Fruit fly (Drosophila melanogaster) S2 (cell line): Measurements from ENCODE around the gene stnA.

ENCODE experiments used
- CG8478 ChIP-seq: fragments of >200 bp; optimal IDR thresholded peaks from 2 replicates; lab custom pipeline; 2018
- CTCF ChIP-seq, 2 experiments: fragments of >200 bp; optimal IDR thresholded peaks; 2 replicates each; lab custom pipeline; 2018

stnA gene

dm6 chrX:23004598-23005469 is at the start of gene stnA, which contains the start of gene stnB:
Gene stnA, minus strand, starts transcription at chrX:23004648.
Gene stnB, minus strand, starts transcription at chrX:23004648.
- TF ChIP-seq CTCF (optimal IDR thresholded peaks at IDR 0.05; lab: Kevin White, UChicago) (no peak), CG8478 (lab: Kevin White, UChicago) (no peak)

- TF ChIP-seq CTCF (optimal IDR thresholded peaks at IDR 0.05; lab: Kevin White, UChicago) (no peak), CG8478 (lab: Kevin White, UChicago) (no peak)
Observed at dm6 chrX:23035766-23036165, 31.3 kb upstream of the stnA start, which contains the start of gene CG12061. Gene CG12061, plus strand, starts transcription at chrX:23036066.

dm6 chrX:23022598-23022997 is 18.1 kb upstream of the stnA start, which contains the start of gene zyd:
Gene zyd, plus strand, starts transcription at chrX:23022898.
- TF ChIP-seq CTCF (optimal IDR thresholded peaks at IDR 0.05; lab: Kevin White, UChicago) (no peak), CG8478 (lab: Kevin White, UChicago) (no peak)

dm6 chrX:23013208-23013607 is 8.8 kb upstream of the stnA start, which contains the start of the genes Rab21 and Coa7:
Gene Rab21, minus strand, starts transcription at chrX:23013409.
Gene Coa7, plus strand, starts transcription at chrX:23013495.
- TF ChIP-seq CG8478 (lab: Kevin White, UChicago) (no peak), CTCF (optimal IDR thresholded peaks at IDR 0.05; lab: Kevin White, UChicago) (no peak)

- TF ChIP-seq CG8478 (lab: Kevin White, UChicago) (no peak), CTCF (optimal IDR thresholded peaks at IDR 0.05; lab: Kevin White, UChicago) (no peak)
Observed at dm6 chrX:23011859-23012258, 7.4 kb upstream of the stnA start.

dm6 chrX:23011203-23011602 is 6.8 kb upstream of the stnA start, which contains the start of gene FucTC:
Gene FucTC, minus strand, starts transcription at chrX:23011303.
- TF ChIP-seq CTCF (optimal IDR thresholded peaks at IDR 0.05; lab: Kevin White, UChicago) (no peak), CG8478 (lab: Kevin White, UChicago) (no peak)

dm6 chrX:23010651-23011050 is 6.2 kb upstream of the stnA start:
- TF ChIP-seq CTCF (optimal IDR thresholded peaks at IDR 0.05; lab: Kevin White, UChicago), result no peak
- TF ChIP-seq CG8478 (lab: Kevin White, UChicago), result no peak

dm6 chrX:23007399-23007798 is 3.0 kb upstream of the stnA start:
- TF ChIP-seq CG8478 (lab: Kevin White, UChicago), result no peak
- TF ChIP-seq CTCF (optimal IDR thresholded peaks at IDR 0.05; lab: Kevin White, UChicago), result no peak

- TF ChIP-seq CG8478 (lab: Kevin White, UChicago) (no peak), CTCF (optimal IDR thresholded peaks at IDR 0.05; lab: Kevin White, UChicago) (no peak)
Observed at dm6 chrX:23006925-23007324, 2.5 kb upstream of the stnA start.

dm6 chrX:22981508-22981907 is 22.9 kb downstream of the stnA start:
- TF ChIP-seq CTCF (optimal IDR thresholded peaks at IDR 0.05; lab: Kevin White, UChicago) (no peak), CG8478 (lab: Kevin White, UChicago) (no peak)

dm6 chrX:22962260-22962659 is 42.2 kb downstream of the stnA start, which contains the start of gene CG40485:
Gene CG40485, minus strand, starts transcription at chrX:22962360.
- TF ChIP-seq CG8478 (lab: Kevin White, UChicago), result no peak
- no peak for TF ChIP-seq CTCF (optimal IDR thresholded peaks at IDR 0.05; lab: Kevin White, UChicago)

dm6 chrX:22959991-22960390 is 44.5 kb downstream of the stnA start, which contains the start of gene CG40486:
Gene CG40486, minus strand, starts transcription at chrX:22960091.
- TF ChIP-seq CG8478 (lab: Kevin White, UChicago) (no peak), CTCF (optimal IDR thresholded peaks at IDR 0.05; lab: Kevin White, UChicago) (no peak)

dm6 chrX:22945021-22945420 is 59.4 kb downstream of the stnA start, which contains the start of gene Cnep1r1:
Gene Cnep1r1, plus strand, starts transcription at chrX:22945321.
- no peak for TF ChIP-seq CTCF (optimal IDR thresholded peaks at IDR 0.05; lab: Kevin White, UChicago)
- no peak for TF ChIP-seq CG8478 (lab: Kevin White, UChicago)
